Worm (Caenorhabditis elegans) whole organism, early embryonic: Measurements from ENCODE around the gene mig-6.

Experiments
- B0310.2 ChIP-seq: sonication (generic microtip); optimal IDR thresholded peaks from 2 replicates; lab custom pipeline; 2016; ENCODE audit warnings: mild to moderate bottlenecking, missing genetic modification characterization, missing compliant biosample characterization
- F13C5.2 ChIP-seq: sonication (generic microtip); optimal IDR thresholded peaks from 2 replicates; lab custom pipeline; 2017; ENCODE audit warnings: mild to moderate bottlenecking, missing genetic modification characterization, inconsistent platforms, missing compliant biosample characterization
- aly-1 ChIP-seq: sonication (generic microtip); optimal IDR thresholded peaks from 2 replicates; lab custom pipeline; 2016; ENCODE audit warnings: missing genetic modification characterization, missing compliant biosample characterization
- ama-1 ChIP-seq: fragments of 150-350 bp; optimal IDR thresholded peaks from 2 replicates; lab custom pipeline; 2014
- ceh-13 ChIP-seq: fragments of 200-800 bp; sonication (Bioruptor generic); optimal IDR thresholded peaks from 2 replicates; lab custom pipeline; 2018; ENCODE audit warnings: mild to moderate bottlenecking, missing genetic modification characterization, missing compliant biosample characterization
- ceh-36 ChIP-seq: sonication (generic microtip); optimal IDR thresholded peaks from 2 replicates; lab custom pipeline; 2016; ENCODE audit warnings: missing genetic modification characterization, inconsistent platforms, missing compliant biosample characterization
- ets-7 ChIP-seq: sonication (generic microtip); optimal IDR thresholded peaks from 2 replicates; lab custom pipeline; 2016; ENCODE audit warnings: missing genotype, missing genetic modification characterization, missing compliant biosample characterization
- flt-1 ChIP-seq: fragments of 200-800 bp; sonication (Bioruptor generic); IDR thresholded peaks from 2 replicates; pipeline ENCODE4 v1.3.6; 2022; ENCODE audit warnings: missing genetic modification characterization, missing compliant biosample characterization
- hmbx-1 ChIP-seq: sonication (generic microtip); optimal IDR thresholded peaks from 2 replicates; lab custom pipeline; 2016; ENCODE audit warnings: mild to moderate bottlenecking, missing genetic modification characterization, missing compliant biosample characterization
- hmg-4 ChIP-seq: fragments of 200-800 bp; sonication (Bioruptor generic); optimal IDR thresholded peaks from 2 replicates; lab custom pipeline; 2018; ENCODE audit warnings: mild to moderate bottlenecking, missing genetic modification characterization, missing compliant biosample characterization
- hnd-1 ChIP-seq: sonication (generic microtip); optimal IDR thresholded peaks from 2 replicates; lab custom pipeline; 2016; ENCODE audit warnings: missing genetic modification characterization, missing compliant biosample characterization
- pes-1 ChIP-seq: fragments of 200-800 bp; sonication (Bioruptor generic); IDR thresholded peaks from 2 replicates; pipeline ENCODE4 v1.3.6; 2022; ENCODE audit warnings: missing genetic modification reagents, missing genetic modification characterization, missing compliant biosample characterization
- scrt-1 ChIP-seq: fragments of 200-800 bp; sonication (Bioruptor generic); IDR thresholded peaks from 2 replicates; pipeline ENCODE4 v1.3.6; 2022; ENCODE audit warnings: missing genetic modification characterization, missing compliant biosample characterization
- sea-1 ChIP-seq: fragments of 200-800 bp; sonication (Bioruptor generic); conservative IDR thresholded peaks from 2 replicates; pipeline ENCODE4 v1.3.6; 2022; ENCODE audit warnings: missing genetic modification characterization, missing compliant biosample characterization
- tbx-11 ChIP-seq: fragments of 200-800 bp; sonication (Bioruptor generic); IDR thresholded peaks from 2 replicates; pipeline ENCODE4 v1.3.6; 2022; ENCODE audit warnings: missing genetic modification characterization, missing compliant biosample characterization
- tbx-37 ChIP-seq: fragments of 200-800 bp; sonication (Bioruptor generic); conservative IDR thresholded peaks from 2 replicates; pipeline ENCODE4 v1.3.6; 2022; ENCODE audit warnings: missing genetic modification reagents, missing genetic modification characterization, missing compliant biosample characterization
- tra-4 ChIP-seq: sonication (generic microtip); optimal IDR thresholded peaks from 2 replicates; lab custom pipeline; 2017; ENCODE audit warnings: missing genetic modification characterization, missing compliant biosample characterization

The mig-6 gene

ce11 chrV:7824138-7824537, 2.9 kb upstream of the mig-6 start:
- TF ChIP-seq ceh-36 (tag; lab: Kevin White, UChicago) (no peak), scrt-1 (GFP tag; lab: Robert Waterston, UW) (no peak)

- TF ChIP-seq tbx-37 (GFP tag; lab: Robert Waterston, UW) (no peak), ceh-13 (GFP tag; lab: Kevin White, UChicago) (no peak), hmg-4 (GFP tag; lab: Kevin White, UChicago) (no peak), tbx-11 (GFP tag; lab: Robert Waterston, UW) (no peak), F13C5.2 (no peak), hmbx-1 (tag; lab: Kevin White, UChicago) (no peak), ama-1 (lab: Kevin White, UChicago) (no peak), ets-7 (tag; lab: Kevin White, UChicago) (no peak), sea-1 (GFP tag; lab: Robert Waterston, UW) (no peak), aly-1 (tag; lab: Kevin White, UChicago) (no peak), ceh-36 (tag; lab: Kevin White, UChicago) (no peak), flt-1 (GFP tag; lab: Robert Waterston, UW) (no peak), hnd-1 (tag; lab: Kevin White, UChicago) (no peak), B0310.2 (tag; lab: Kevin White, UChicago) (no peak), pes-1 (GFP tag; lab: Robert Waterston, UW) (no peak)
These were observed 1.2 kb upstream of the mig-6 start for ce11 chrV:7825836-7826235.

ce11 chrV:7826362-7826761, 655 bp upstream of the mig-6 start:
- TF ChIP-seq sea-1 (GFP tag; lab: Robert Waterston, UW) (no peak), aly-1 (tag; lab: Kevin White, UChicago) (no peak)

- no peak for TF ChIP-seq ceh-13 (GFP tag; lab: Kevin White, UChicago)
- TF ChIP-seq ceh-36 (tag; lab: Kevin White, UChicago) = no peak
- TF ChIP-seq ets-7 (tag; lab: Kevin White, UChicago) = no peak
- TF ChIP-seq tra-4 (tag; lab: Kevin White, UChicago) = no peak
- TF ChIP-seq sea-1 (GFP tag; lab: Robert Waterston, UW) = no peak
- no peak for TF ChIP-seq flt-1 (GFP tag; lab: Robert Waterston, UW)
- no peak for TF ChIP-seq ama-1 (lab: Kevin White, UChicago)
- TF ChIP-seq scrt-1 (GFP tag; lab: Robert Waterston, UW) = no peak
- TF ChIP-seq tbx-37 (GFP tag; lab: Robert Waterston, UW) = no peak
- TF ChIP-seq pes-1 (GFP tag; lab: Robert Waterston, UW) = no peak
- no peak for TF ChIP-seq hmg-4 (GFP tag; lab: Kevin White, UChicago)
- TF ChIP-seq hmbx-1 (tag; lab: Kevin White, UChicago) = no peak
- TF ChIP-seq tbx-11 (GFP tag; lab: Robert Waterston, UW) = no peak
- no peak for TF ChIP-seq F13C5.2
- TF ChIP-seq hnd-1 (tag; lab: Kevin White, UChicago) = no peak
- no peak for TF ChIP-seq B0310.2 (tag; lab: Kevin White, UChicago)
- TF ChIP-seq aly-1 (tag; lab: Kevin White, UChicago) = no peak
These were observed 3.9 kb downstream of the mig-6 start for ce11 chrV:7830952-7831351.

ce11 chrV:7836911-7837310, 9.9 kb downstream of the mig-6 start, which contains the start of gene txt-5:
Gene txt-5, minus strand, starts transcription at chrV:7837134.
- TF ChIP-seq hmbx-1 (tag; lab: Kevin White, UChicago) (no peak), flt-1 (GFP tag; lab: Robert Waterston, UW) (no peak), ceh-13 (GFP tag; lab: Kevin White, UChicago) (no peak), B0310.2 (tag; lab: Kevin White, UChicago) (no peak), hnd-1 (tag; lab: Kevin White, UChicago) (no peak), tbx-37 (GFP tag; lab: Robert Waterston, UW) (no peak), sea-1 (GFP tag; lab: Robert Waterston, UW) (no peak), hmg-4 (GFP tag; lab: Kevin White, UChicago) (no peak), tra-4 (tag; lab: Kevin White, UChicago) (no peak), aly-1 (tag; lab: Kevin White, UChicago) (no peak), F13C5.2 (no peak), tbx-11 (GFP tag; lab: Robert Waterston, UW) (no peak), pes-1 (GFP tag; lab: Robert Waterston, UW) (no peak)

ce11 chrV:7837809-7838208, 10.8 kb downstream of the mig-6 start, which contains the start of gene ttr-33:
Gene ttr-33, minus strand, starts transcription at chrV:7837909.
- TF ChIP-seq ceh-13 (GFP tag; lab: Kevin White, UChicago) = no peak
- TF ChIP-seq pes-1 (GFP tag; lab: Robert Waterston, UW) = no peak
- no peak for TF ChIP-seq ceh-36 (tag; lab: Kevin White, UChicago)
- TF ChIP-seq tbx-11 (GFP tag; lab: Robert Waterston, UW) = no peak
- TF ChIP-seq B0310.2 (tag; lab: Kevin White, UChicago) = no peak
- no peak for TF ChIP-seq hmg-4 (GFP tag; lab: Kevin White, UChicago)
- no peak for TF ChIP-seq hnd-1 (tag; lab: Kevin White, UChicago)
- TF ChIP-seq aly-1 (tag; lab: Kevin White, UChicago) = no peak
- TF ChIP-seq sea-1 (GFP tag; lab: Robert Waterston, UW) = no peak
- no peak for TF ChIP-seq ets-7 (tag; lab: Kevin White, UChicago)
- no peak for TF ChIP-seq tra-4 (tag; lab: Kevin White, UChicago)
- TF ChIP-seq F13C5.2 = no peak
- TF ChIP-seq flt-1 (GFP tag; lab: Robert Waterston, UW) = no peak
- no peak for TF ChIP-seq ama-1 (lab: Kevin White, UChicago)
- TF ChIP-seq tbx-37 (GFP tag; lab: Robert Waterston, UW) = no peak

ce11 chrV:7839485-7839884, 12.5 kb downstream of the mig-6 start, which contains the start of gene C37C3.12:
Gene C37C3.12, minus strand, starts transcription at chrV:7839585.
- TF ChIP-seq tbx-37 (GFP tag; lab: Robert Waterston, UW) (no peak), hnd-1 (tag; lab: Kevin White, UChicago) (no peak), tra-4 (tag; lab: Kevin White, UChicago) (no peak), pes-1 (GFP tag; lab: Robert Waterston, UW) (no peak), ceh-36 (tag; lab: Kevin White, UChicago) (no peak), tbx-11 (GFP tag; lab: Robert Waterston, UW) (no peak), hmbx-1 (tag; lab: Kevin White, UChicago) (no peak)
